Worm (Caenorhabditis elegans) whole organism, L4 larva: ENCODE measurements around the gene rpl-29.
A peak's percentile ranks its signal among the peaks of the same experiment; 100 is the strongest.

Source experiments
- D1046.2 ChIP-seq: fragments of 200-800 bp; sonication (Bioruptor generic); IDR thresholded peaks from 2 replicates; pipeline ENCODE4 v1.3.6; 2022; ENCODE audit warnings: missing genetic modification characterization, missing compliant biosample characterization
- F26F4.8 ChIP-seq: fragments of 200-800 bp; sonication (Bioruptor generic); conservative IDR thresholded peaks from 2 replicates; pipeline ENCODE4 v1.3.6; 2022; ENCODE audit warnings: missing genetic modification characterization, missing compliant biosample characterization
- F37D6.2 ChIP-seq: sonication (generic microtip); optimal IDR thresholded peaks from 2 replicates; lab custom pipeline; 2016; ENCODE audit warnings: mild to moderate bottlenecking, missing genetic modification characterization, missing compliant biosample characterization
- F49E8.2 ChIP-seq: sonication (generic microtip); optimal IDR thresholded peaks from 2 replicates; lab custom pipeline; 2016; ENCODE audit warnings: missing compliant biosample characterization, mild to moderate bottlenecking, missing genetic modification characterization, borderline replicate concordance
- R02D3.7 ChIP-seq: fragments of 150-350 bp; sonication (generic microtip); optimal IDR thresholded peaks from 3 replicates; lab custom pipeline; 2014; ENCODE audit warnings: missing biosample characterization, missing genetic modification characterization
- Y5F2A.4 ChIP-seq: fragments of 200-800 bp; sonication (Bioruptor generic); optimal IDR thresholded peaks from 2 replicates; lab custom pipeline; 2018; ENCODE audit warnings: mild to moderate bottlenecking, missing genetic modification characterization, missing compliant biosample characterization
- aha-1 ChIP-seq: fragments of 150-350 bp; peaks from one replicate; lab custom pipeline; 2014; ENCODE audit warnings: missing biosample characterization, missing genetic modification characterization
- ama-1 ChIP-seq: fragments of 150-350 bp; optimal IDR thresholded peaks from 2 replicates; lab custom pipeline; 2014; ENCODE audit warnings: inconsistent platforms, mixed read lengths
- ceh-20 ChIP-seq: fragments of 200-800 bp; sonication (Bioruptor generic); IDR thresholded peaks from 2 replicates; pipeline ENCODE4 v1.3.6; 2022; ENCODE audit warnings: missing genetic modification reagents, missing genetic modification characterization, missing compliant biosample characterization
- ceh-32 ChIP-seq: sonication (generic microtip); optimal IDR thresholded peaks from 2 replicates; lab custom pipeline; 2016; ENCODE audit warnings: mild to moderate bottlenecking, missing genetic modification characterization, missing compliant biosample characterization; ENCODE audit not compliant: poor library complexity
- cey-2 ChIP-seq: sonication (generic microtip); optimal IDR thresholded peaks from 3 replicates; lab custom pipeline; 2017; ENCODE audit warnings: missing genetic modification characterization, mild to moderate bottlenecking, missing compliant biosample characterization, antibody characterized with exemption, borderline replicate concordance; ENCODE audit not compliant: insufficient read depth
- ctbp-1 ChIP-seq: fragments of 200-800 bp; sonication (Bioruptor generic); IDR thresholded peaks from 2 replicates; pipeline ENCODE4 v1.3.6; 2022; ENCODE audit warnings: missing genetic modification reagents, missing genetic modification characterization, missing compliant biosample characterization
- daf-8 ChIP-seq: fragments of 200-800 bp; sonication (Bioruptor generic); IDR thresholded peaks from 2 replicates; pipeline ENCODE4 v1.3.6; 2022; ENCODE audit warnings: missing genetic modification characterization, missing compliant biosample characterization
- dmd-6 ChIP-seq: fragments of 200-800 bp; sonication (Bioruptor generic); IDR thresholded peaks from 2 replicates; pipeline ENCODE4 v1.3.6; 2022; ENCODE audit warnings: missing genetic modification reagents, missing genetic modification characterization, missing compliant biosample characterization
- dmd-8 ChIP-seq: fragments of 200-800 bp; sonication (Bioruptor generic); IDR thresholded peaks from 2 replicates; pipeline ENCODE4 v1.3.6; 2022; ENCODE audit warnings: missing genetic modification characterization, missing compliant biosample characterization
- dmd-9 ChIP-seq: fragments of 200-800 bp; sonication (Bioruptor generic); IDR thresholded peaks from 2 replicates; pipeline ENCODE4 v1.3.6; 2022; ENCODE audit warnings: missing genetic modification reagents, missing genetic modification characterization, missing compliant biosample characterization
- dpl-1 ChIP-seq: fragments of 150-350 bp; optimal IDR thresholded peaks from 2 replicates; lab custom pipeline; 2014; ENCODE audit warnings: missing biosample characterization, missing genetic modification reagents, missing genetic modification characterization
- fkh-10 ChIP-seq: fragments of 150-350 bp; optimal IDR thresholded peaks from 2 replicates; lab custom pipeline; 2014; ENCODE audit warnings: missing biosample characterization, missing genetic modification reagents, missing genetic modification characterization
- fos-1 ChIP-seq: fragments of 150-350 bp; optimal IDR thresholded peaks from 2 replicates; lab custom pipeline; 2014; ENCODE audit warnings: missing biosample characterization, missing genetic modification characterization
- gei-8 ChIP-seq: fragments of 200-800 bp; sonication (Bioruptor generic); optimal IDR thresholded peaks from 2 replicates; lab custom pipeline; 2018; ENCODE audit warnings: mild to moderate bottlenecking, missing genetic modification characterization, missing compliant biosample characterization
- hlh-30 ChIP-seq: sonication (generic microtip); optimal IDR thresholded peaks from 2 replicates; lab custom pipeline; 2017; ENCODE audit warnings: antibody characterized with exemption, mild to moderate bottlenecking, missing genetic modification characterization, missing compliant biosample characterization; ENCODE audit not compliant: insufficient read depth
- hmg-1.1 ChIP-seq: fragments of 200-800 bp; sonication (Bioruptor generic); IDR thresholded peaks from 2 replicates; pipeline ENCODE4 v1.3.6; 2022; ENCODE audit warnings: missing genetic modification reagents, missing genetic modification characterization, missing compliant biosample characterization
- jun-1 ChIP-seq: fragments of 150-350 bp; optimal IDR thresholded peaks from 2 replicates; lab custom pipeline; 2014; ENCODE audit warnings: missing biosample characterization, missing genetic modification reagents, missing genetic modification characterization
- lim-7 ChIP-seq: fragments of 200-800 bp; sonication (Bioruptor generic); IDR thresholded peaks from 2 replicates; pipeline ENCODE4 v1.3.6; 2022; ENCODE audit warnings: missing genetic modification characterization, missing compliant biosample characterization
- lin-1 ChIP-seq: fragments of 200-800 bp; sonication (Bioruptor generic); IDR thresholded peaks from 2 replicates; pipeline ENCODE4 v1.3.6; 2022; ENCODE audit warnings: missing genetic modification reagents, missing genetic modification characterization, missing compliant biosample characterization
- lin-13 ChIP-seq: fragments of 150-350 bp; optimal IDR thresholded peaks from 2 replicates; lab custom pipeline; 2014; ENCODE audit warnings: missing biosample characterization, missing genetic modification reagents, missing genetic modification characterization
- lin-38 ChIP-seq: fragments of 200-800 bp; sonication (Bioruptor generic); IDR thresholded peaks from 2 replicates; pipeline ENCODE4 v1.3.6; 2022; ENCODE audit warnings: missing genetic modification reagents, missing genetic modification characterization, missing compliant biosample characterization
- lsy-2 ChIP-seq, 2 experiments: fragments of 150-350 bp in 1 of 2; sonication (generic microtip) in 1 of 2; optimal IDR thresholded peaks; 2 replicates each; lab custom pipeline; 2014 to 2017; ENCODE audit warnings: missing biosample characterization in 2 of 2, missing genetic modification characterization in 2 of 2
- mdl-1 ChIP-seq, 2 experiments: fragments of 150-350 bp in 1 of 2; sonication (generic microtip) in 1 of 2; optimal IDR thresholded peaks; 2 replicates each; lab custom pipeline; 2014 to 2017; ENCODE audit warnings: missing biosample characterization in 2 of 2, missing genetic modification characterization in 2 of 2
- mep-1 ChIP-seq: fragments of 150-350 bp; sonication (generic microtip); optimal IDR thresholded peaks from 3 replicates; lab custom pipeline; 2014; ENCODE audit warnings: missing biosample characterization, missing genetic modification characterization
- mes-2 ChIP-seq: sonication (generic microtip); optimal IDR thresholded peaks from 2 replicates; lab custom pipeline; 2016; ENCODE audit warnings: missing genotype, mild to moderate bottlenecking, missing genetic modification characterization, missing compliant biosample characterization; ENCODE audit not compliant: poor library complexity, severe bottlenecking
- mxl-3 ChIP-seq: fragments of 200-800 bp; sonication (Bioruptor generic); optimal IDR thresholded peaks from 2 replicates; lab custom pipeline; 2018; ENCODE audit warnings: mild to moderate bottlenecking, missing genetic modification characterization, missing compliant biosample characterization
- nhr-102 ChIP-seq: sonication (generic microtip); optimal IDR thresholded peaks from 2 replicates; lab custom pipeline; 2016; ENCODE audit warnings: mild to moderate bottlenecking, missing genetic modification characterization, moderate library complexity, missing compliant biosample characterization
- nhr-11 ChIP-seq: fragments of 150-350 bp; optimal IDR thresholded peaks from 2 replicates; lab custom pipeline; 2014; ENCODE audit warnings: missing biosample characterization, missing genetic modification characterization
- nhr-111 ChIP-seq: fragments of 200-800 bp; sonication (Bioruptor generic); optimal IDR thresholded peaks from 2 replicates; lab custom pipeline; 2018; ENCODE audit warnings: mild to moderate bottlenecking, missing genetic modification characterization, missing compliant biosample characterization
- nhr-25 ChIP-seq: sonication (generic microtip); optimal IDR thresholded peaks from 2 replicates; lab custom pipeline; 2017; ENCODE audit warnings: missing genetic modification characterization, mild to moderate bottlenecking, missing compliant biosample characterization, antibody characterized with exemption, moderate library complexity, borderline replicate concordance; ENCODE audit not compliant: insufficient read depth
- nhr-28 ChIP-seq: fragments of 150-350 bp; optimal IDR thresholded peaks from 2 replicates; lab custom pipeline; 2014; ENCODE audit warnings: missing biosample characterization, missing genetic modification characterization
- nhr-77 ChIP-seq: fragments of 150-350 bp; optimal IDR thresholded peaks from 2 replicates; lab custom pipeline; 2014; ENCODE audit warnings: missing biosample characterization, missing genetic modification characterization
- php-3 ChIP-seq: fragments of 200-800 bp; sonication (Bioruptor generic); IDR thresholded peaks from 2 replicates; pipeline ENCODE4 v1.3.6; 2022; ENCODE audit warnings: missing genetic modification reagents, missing genetic modification characterization, missing compliant biosample characterization
- pqm-1 ChIP-seq: sonication (generic microtip); optimal IDR thresholded peaks from 2 replicates; lab custom pipeline; 2017; ENCODE audit warnings: missing biosample characterization, missing genetic modification characterization
- rbr-2 ChIP-seq: sonication (generic microtip); optimal IDR thresholded peaks from 2 replicates; lab custom pipeline; 2016; ENCODE audit warnings: missing genotype, missing genetic modification characterization, missing compliant biosample characterization
- sdz-12 ChIP-seq: fragments of 200-800 bp; sonication (Bioruptor generic); optimal IDR thresholded peaks from 2 replicates; lab custom pipeline; 2018; ENCODE audit warnings: mild to moderate bottlenecking, missing genetic modification characterization, missing compliant biosample characterization
- tag-97 ChIP-seq: fragments of 200-800 bp; sonication (Bioruptor generic); IDR thresholded peaks from 2 replicates; pipeline ENCODE4 v1.3.6; 2022; ENCODE audit warnings: missing genetic modification characterization, missing compliant biosample characterization
- vab-7 ChIP-seq: fragments of 200-800 bp; sonication (Bioruptor generic); IDR thresholded peaks from 2 replicates; pipeline ENCODE4 v1.3.6; 2022; ENCODE audit warnings: missing genetic modification reagents, missing genetic modification characterization, missing compliant biosample characterization
- zag-1 ChIP-seq: fragments of 150-350 bp; optimal IDR thresholded peaks from 2 replicates; lab custom pipeline; 2014; ENCODE audit warnings: missing biosample characterization, missing genetic modification characterization
- zip-11 ChIP-seq: fragments of 200-800 bp; sonication (Bioruptor generic); IDR thresholded peaks from 2 replicates; pipeline ENCODE4 v1.3.6; 2022; ENCODE audit warnings: missing genetic modification characterization, missing compliant biosample characterization
- zip-2 ChIP-seq: fragments of 150-350 bp; optimal IDR thresholded peaks from 2 replicates; lab custom pipeline; 2014; ENCODE audit warnings: missing biosample characterization, missing genetic modification characterization
- ztf-11 ChIP-seq: fragments of 150-350 bp; optimal IDR thresholded peaks from 2 replicates; lab custom pipeline; 2014; ENCODE audit warnings: missing biosample characterization, missing genetic modification characterization
- ztf-7 ChIP-seq: fragments of 150-350 bp; optimal IDR thresholded peaks from 2 replicates; lab custom pipeline; 2014; ENCODE audit warnings: missing biosample characterization, missing genetic modification characterization

rpl-29 gene

ce11 chrIV:13876565-13877153, 5.4 kb upstream of the rpl-29 start, which contains the start of gene prdh-1:
prdh-1 (minus strand) TSS chrIV:13876615.
- TF ChIP-seq F49E8.2 (tag; lab: Kevin White, UChicago) (no peak), F37D6.2 (no peak), vab-7 (GFP tag; lab: Robert Waterston, UW) (no peak), zip-2 (no peak), nhr-102 (no peak), lim-7 (no peak), mdl-1 (tag; optimal IDR thresholded peaks at IDR 0.05; lab: Kevin White, UChicago) (no peak), F26F4.8 (GFP tag; lab: Robert Waterston, UW) (no peak), tag-97 (no peak)

ce11 chrIV:13877707-13878106, 4.3 kb upstream of the rpl-29 start:
- TF ChIP-seq dmd-9 (GFP tag; lab: Robert Waterston, UW) (no peak), lin-13 (GFP tag; lab: Kevin White, UChicago) (peak; percentile 1), mxl-3 (GFP tag; lab: Kevin White, UChicago) (peak; percentile 3), cey-2 (tag; lab: Kevin White, UChicago) (no peak), nhr-28 (tag; lab: Kevin White, UChicago) (no peak), jun-1 (tag; lab: Kevin White, UChicago) (no peak), sdz-12 (GFP tag; lab: Kevin White, UChicago) (no peak), mdl-1 (tag; optimal IDR thresholded peaks at IDR 0.05; lab: Kevin White, UChicago) (peak in 1 of 2 experiments; percentile 72), Y5F2A.4 (GFP tag; lab: Kevin White, UChicago) (no peak), ceh-32 (tag; lab: Kevin White, UChicago) (no peak), hlh-30 (tag; lab: Kevin White, UChicago) (peak; percentile 44), zag-1 (tag; lab: Kevin White, UChicago) (no peak), R02D3.7 (tag; lab: Kevin White, UChicago) (no peak), lsy-2 (tag; optimal IDR thresholded peaks at IDR 0.05; lab: Kevin White, UChicago) (peak in 1 of 2 experiments; percentile 61), ztf-11 (tag; lab: Kevin White, UChicago) (no peak), hmg-1.1 (peak; percentile 63; the same call in 1 of the 2 replicates), mep-1 (tag; lab: Kevin White, UChicago) (peak; percentile 66), ceh-20 (GFP tag; lab: Robert Waterston, UW) (no peak), nhr-77 (tag; lab: Kevin White, UChicago) (no peak), ztf-7 (tag; lab: Kevin White, UChicago) (no peak), F49E8.2 (tag; lab: Kevin White, UChicago) (no peak), ctbp-1 (GFP tag; lab: Robert Waterston, UW) (0 out of 2 replicates have a peak, but pooled peaks have one; percentile 20), zip-11 (GFP tag; lab: Robert Waterston, UW) (no peak), dmd-6 (GFP tag; lab: Robert Waterston, UW) (no peak), nhr-25 (tag; lab: Kevin White, UChicago) (no peak), dpl-1 (GFP tag; lab: Kevin White, UChicago) (no peak), D1046.2 (GFP tag; lab: Robert Waterston, UW) (0 out of 2 replicates have a peak, but pooled peaks have one; percentile 4), php-3 (no peak), F37D6.2 (no peak), lin-1 (GFP tag; lab: Robert Waterston, UW) (no peak), dmd-8 (GFP tag; lab: Robert Waterston, UW) (no peak), rbr-2 (peak; percentile 29), nhr-11 (peak; percentile 50), ama-1 (lab: Kevin White, UChicago) (no peak), nhr-111 (no peak), pqm-1 (tag; lab: Kevin White, UChicago) (no peak), lin-38 (GFP tag; lab: Robert Waterston, UW) (no peak), mes-2 (tag; lab: Kevin White, UChicago) (no peak), fos-1 (tag; lab: Kevin White, UChicago) (no peak), aha-1 (tag; lab: Kevin White, UChicago) (peak; percentile 96), fkh-10 (GFP tag; lab: Kevin White, UChicago) (peak; percentile 8), daf-8 (GFP tag; lab: Robert Waterston, UW) (no peak), gei-8 (GFP tag; lab: Kevin White, UChicago) (no peak)
- TF ChIP-seq, all 104 proteins: peak for 13
